Fruit fly (Drosophila melanogaster) whole organism, embryonic: ENCODE results near the gene CG33090.

Experiments
- Abd-B ChIP-seq: fragments of 200-800 bp; sonication (Bioruptor generic); optimal IDR thresholded peaks from 2 replicates; lab custom pipeline; 2018; ENCODE audit warnings: missing biosample characterization, mild to moderate bottlenecking, missing genetic modification characterization, moderate library complexity
- Atf6 ChIP-seq: fragments of 200-800 bp; sonication (Bioruptor generic); IDR thresholded peaks from 2 replicates; pipeline ENCODE4 v1.3.6; 2022; ENCODE audit warnings: missing biosample characterization, missing genetic modification characterization
- Bdp1 ChIP-seq: fragments of 200-800 bp; sonication (Bioruptor generic); optimal IDR thresholded peaks from 3 replicates; lab custom pipeline; 2016; ENCODE audit warnings: missing biosample characterization, missing genetic modification characterization
- CG10147 ChIP-seq: fragments of 200-800 bp; sonication (Bioruptor generic); optimal IDR thresholded peaks from 2 replicates; lab custom pipeline; 2019; ENCODE audit warnings: missing biosample characterization, mild to moderate bottlenecking, missing genetic modification characterization, moderate library complexity
- CG10959 ChIP-seq: fragments of 200-800 bp; sonication (Bioruptor generic); IDR thresholded peaks from 2 replicates; pipeline ENCODE4 v1.3.6; 2022; ENCODE audit warnings: missing biosample characterization, missing genetic modification characterization
- CG13424 ChIP-seq: fragments of 200-800 bp; sonication (Bioruptor generic); optimal IDR thresholded peaks from 2 replicates; lab custom pipeline; 2019; ENCODE audit warnings: missing biosample characterization, mild to moderate bottlenecking, missing genetic modification characterization, moderate library complexity
- CG14014 ChIP-seq: fragments of 200-800 bp; sonication (Bioruptor generic); IDR thresholded peaks from 2 replicates; pipeline ENCODE4 v1.3.6; 2022; ENCODE audit warnings: missing biosample characterization, missing genetic modification characterization
- CG14441 ChIP-seq: fragments of 200-800 bp; sonication (Bioruptor generic); IDR thresholded peaks from 2 replicates; pipeline ENCODE4 v1.3.6; 2022; ENCODE audit warnings: missing biosample characterization, missing genetic modification characterization
- CG14710 ChIP-seq: fragments of 200-800 bp; sonication (Bioruptor generic); optimal IDR thresholded peaks from 3 replicates; lab custom pipeline; 2019; ENCODE audit warnings: missing biosample characterization, mild to moderate bottlenecking, missing genetic modification characterization, moderate library complexity
- CG15479 ChIP-seq: fragments of 200-800 bp; sonication (Bioruptor generic); optimal IDR thresholded peaks from 3 replicates; lab custom pipeline; 2019; ENCODE audit warnings: missing biosample characterization, mild to moderate bottlenecking, missing genetic modification characterization, moderate library complexity
- CG15514 ChIP-seq: fragments of 200-800 bp; sonication (Bioruptor generic); optimal IDR thresholded peaks from 3 replicates; lab custom pipeline; 2017; ENCODE audit warnings: missing biosample characterization, missing genetic modification characterization, mild to moderate bottlenecking, moderate library complexity, missing genetic modification reagents
- CG16815 ChIP-seq: fragments of 200-800 bp; sonication (Bioruptor generic); optimal IDR thresholded peaks from 3 replicates; lab custom pipeline; 2017; ENCODE audit warnings: missing biosample characterization, mild to moderate bottlenecking, missing genetic modification characterization
- CG31441 ChIP-seq: fragments of 200-800 bp; sonication (Bioruptor generic); IDR thresholded peaks from 2 replicates; pipeline ENCODE4 v1.3.6; 2022; ENCODE audit warnings: missing biosample characterization, missing genetic modification characterization
- CG3838 ChIP-seq: fragments of 200-800 bp; sonication (Bioruptor generic); optimal IDR thresholded peaks from 3 replicates; lab custom pipeline; 2016; ENCODE audit warnings: missing biosample characterization, missing genetic modification characterization
- CG43689 ChIP-seq: fragments of 200-800 bp; sonication (Bioruptor generic); IDR thresholded peaks from 2 replicates; pipeline ENCODE4 v1.3.6; 2022; ENCODE audit warnings: missing biosample characterization, missing genetic modification characterization
- CG4854 ChIP-seq: fragments of 200-800 bp; sonication (Bioruptor generic); optimal IDR thresholded peaks from 2 replicates; lab custom pipeline; 2016; ENCODE audit warnings: missing biosample characterization, missing genetic modification characterization, inconsistent platforms
- CG6791 ChIP-seq: fragments of 200-800 bp; sonication (Bioruptor generic); IDR thresholded peaks from 3 replicates; pipeline ENCODE4 v1.3.6; 2022; ENCODE audit warnings: missing biosample characterization, missing genetic modification characterization; ENCODE audit not compliant: partially characterized antibody
- CG7271 ChIP-seq: fragments of 200-800 bp; sonication (Bioruptor generic); optimal IDR thresholded peaks from 2 replicates; lab custom pipeline; 2018; ENCODE audit warnings: missing biosample characterization, mild to moderate bottlenecking, missing genetic modification characterization, moderate library complexity
- CG8290 ChIP-seq, 3 experiments: fragments of 200-800 bp; sonication (Bioruptor generic); optimal IDR thresholded peaks; 2 replicates each; lab custom pipeline; 2016 to 2019; ENCODE audit warnings: missing biosample characterization in 3 of 3, missing genetic modification characterization in 3 of 3, mild to moderate bottlenecking in 2 of 3, moderate library complexity in 1 of 3
- CG8924 ChIP-seq: fragments of 200-800 bp; optimal IDR thresholded peaks from 3 replicates; lab custom pipeline; 2019; ENCODE audit warnings: missing biosample characterization, mild to moderate bottlenecking, missing genetic modification characterization, moderate library complexity
- CG9876 ChIP-seq: fragments of 200-800 bp; sonication (Bioruptor generic); optimal IDR thresholded peaks from 2 replicates; lab custom pipeline; 2016; ENCODE audit warnings: missing biosample characterization, missing genetic modification characterization
- Dll ChIP-seq: fragments of 200-800 bp; sonication (Bioruptor generic); IDR thresholded peaks from 4 replicates; pipeline ENCODE4 v1.3.6; 2022; ENCODE audit warnings: missing biosample characterization, missing genetic modification characterization; ENCODE audit not compliant: partially characterized antibody
- HmgZ ChIP-seq: fragments of 200-800 bp; sonication (Bioruptor generic); optimal IDR thresholded peaks from 2 replicates; lab custom pipeline; 2018; ENCODE audit warnings: missing biosample characterization, mild to moderate bottlenecking, missing genetic modification characterization
- Jarid2 ChIP-seq: fragments of 200-800 bp; sonication (Bioruptor generic); optimal IDR thresholded peaks from 3 replicates; lab custom pipeline; 2017; ENCODE audit warnings: mild to moderate bottlenecking, missing biosample characterization, missing genetic modification reagents, missing genetic modification characterization
- Nf-YB ChIP-seq: fragments of 200-800 bp; sonication (Bioruptor generic); optimal IDR thresholded peaks from 3 replicates; lab custom pipeline; 2019; ENCODE audit warnings: missing biosample characterization, mild to moderate bottlenecking, missing genetic modification characterization, moderate library complexity
- Pdp1 ChIP-seq, 2 experiments: fragments of 200-800 bp; sonication (Bioruptor generic); optimal IDR thresholded peaks; 3 replicates each; lab custom pipeline; 2016; ENCODE audit warnings: missing biosample characterization in 2 of 2, missing genetic modification characterization in 2 of 2, mild to moderate bottlenecking in 1 of 2, moderate library complexity in 1 of 2
- Ptx1 ChIP-seq: fragments of 200-800 bp; sonication (Bioruptor generic); IDR thresholded peaks from 2 replicates; pipeline ENCODE4 v1.3.6; 2022; ENCODE audit warnings: missing biosample characterization, missing genetic modification characterization
- Rx ChIP-seq: fragments of 200-800 bp; sonication (Bioruptor generic); IDR thresholded peaks from 2 replicates; pipeline ENCODE4 v1.3.6; 2022; ENCODE audit warnings: missing biosample characterization, missing genetic modification characterization
- Side ChIP-seq: fragments of 200-800 bp; sonication (Bioruptor generic); optimal IDR thresholded peaks from 2 replicates; lab custom pipeline; 2016; ENCODE audit warnings: missing biosample characterization, missing genetic modification characterization
- ato ChIP-seq: fragments of 200-800 bp; sonication (Bioruptor generic); IDR thresholded peaks from 2 replicates; pipeline ENCODE4 v1.3.6; 2022; ENCODE audit warnings: missing biosample characterization, missing genetic modification characterization; ENCODE audit not compliant: partially characterized antibody
- btn ChIP-seq: fragments of 200-800 bp; sonication (Bioruptor generic); optimal IDR thresholded peaks from 2 replicates; lab custom pipeline; 2016; ENCODE audit warnings: missing biosample characterization, missing genetic modification characterization
- ci ChIP-seq: fragments of 200-800 bp; sonication (Bioruptor generic); IDR thresholded peaks from 3 replicates; pipeline ENCODE4 v1.3.6; 2022; ENCODE audit warnings: missing biosample characterization, missing genetic modification characterization
- corto ChIP-seq: fragments of 200-800 bp; sonication (Bioruptor generic); optimal IDR thresholded peaks from 2 replicates; lab custom pipeline; 2016; ENCODE audit warnings: missing biosample characterization, mild to moderate bottlenecking, missing genetic modification characterization, moderate library complexity
- dmrt99B ChIP-seq: fragments of 200-800 bp; sonication (Bioruptor generic); optimal IDR thresholded peaks from 2 replicates; lab custom pipeline; 2018; ENCODE audit warnings: missing biosample characterization, mild to moderate bottlenecking, missing genetic modification characterization, moderate library complexity
- fd64A ChIP-seq: fragments of 200-800 bp; sonication (Bioruptor generic); optimal IDR thresholded peaks from 3 replicates; lab custom pipeline; 2018; ENCODE audit warnings: missing biosample characterization, mild to moderate bottlenecking, missing genetic modification characterization
- fd96Cb ChIP-seq: fragments of 200-800 bp; sonication (Bioruptor generic); optimal IDR thresholded peaks from 2 replicates; lab custom pipeline; 2018; ENCODE audit warnings: missing biosample characterization, mild to moderate bottlenecking, missing genetic modification characterization, moderate library complexity
- gce ChIP-seq: fragments of 200-800 bp; sonication (Bioruptor generic); IDR thresholded peaks from 3 replicates; pipeline ENCODE4 v1.3.6; 2022; ENCODE audit warnings: missing biosample characterization, missing genetic modification characterization
- gfzf ChIP-seq: fragments of 200-800 bp; sonication (Bioruptor generic); optimal IDR thresholded peaks from 2 replicates; lab custom pipeline; 2016; ENCODE audit warnings: missing biosample characterization, mild to moderate bottlenecking, missing genetic modification characterization, moderate library complexity
- gsb-n ChIP-seq: fragments of 200-800 bp; sonication (Bioruptor generic); optimal IDR thresholded peaks from 3 replicates; lab custom pipeline; 2018; ENCODE audit warnings: missing biosample characterization, mild to moderate bottlenecking, missing genetic modification characterization
- jing ChIP-seq: fragments of 200-800 bp; sonication (Bioruptor generic); optimal IDR thresholded peaks from 2 replicates; lab custom pipeline; 2018; ENCODE audit warnings: missing biosample characterization, mild to moderate bottlenecking, missing genetic modification characterization
- knrl ChIP-seq: fragments of 200-800 bp; sonication (Bioruptor generic); IDR thresholded peaks from 3 replicates; pipeline ENCODE4 v1.3.6; 2022; ENCODE audit warnings: missing biosample characterization, missing genetic modification characterization; ENCODE audit not compliant: partially characterized antibody
- oc ChIP-seq: fragments of 200-800 bp; sonication (Bioruptor generic); optimal IDR thresholded peaks from 2 replicates; lab custom pipeline; 2018; ENCODE audit warnings: missing biosample characterization, mild to moderate bottlenecking, missing genetic modification characterization, moderate library complexity
- row ChIP-seq: fragments of 200-800 bp; sonication (Bioruptor generic); IDR thresholded peaks from 3 replicates; pipeline ENCODE4 v1.3.6; 2022; ENCODE audit warnings: missing biosample characterization, missing genetic modification characterization
- shn ChIP-seq: fragments of 200-800 bp; sonication (Bioruptor generic); optimal IDR thresholded peaks from 3 replicates; lab custom pipeline; 2016; ENCODE audit warnings: missing biosample characterization, missing genetic modification characterization
- sim ChIP-seq: fragments of 200-800 bp; sonication (Bioruptor generic); IDR thresholded peaks from 2 replicates; pipeline ENCODE4 v1.3.6; 2022; ENCODE audit warnings: missing biosample characterization, missing genetic modification characterization
- stwl ChIP-seq: fragments of 200-800 bp; sonication (Bioruptor generic); optimal IDR thresholded peaks from 3 replicates; lab custom pipeline; 2018; ENCODE audit warnings: missing biosample characterization, mild to moderate bottlenecking, missing genetic modification characterization, moderate library complexity
- ttk ChIP-seq: fragments of 200-800 bp; sonication (Bioruptor generic); IDR thresholded peaks from 2 replicates; pipeline ENCODE4 v2.1.2; 2022; ENCODE audit warnings: missing biosample characterization, missing genetic modification characterization
- z ChIP-seq: fragments of 200-800 bp; sonication (Bioruptor generic); IDR thresholded peaks from 3 replicates; pipeline ENCODE4 v1.3.6; 2022; ENCODE audit warnings: missing biosample characterization, missing genetic modification characterization
- zfh2 ChIP-seq: fragments of 200-800 bp; sonication (Bioruptor generic); optimal IDR thresholded peaks from 2 replicates; lab custom pipeline; 2016; ENCODE audit warnings: missing biosample characterization, missing genetic modification characterization

CG33090 gene

dm6 chr2L:14372254-14372717, 38.3 kb downstream of the CG33090 start (continued):
- TF ChIP-seq gsb-n (tag; lab: Kevin White, UChicago): no peak
- TF ChIP-seq zfh2 (GFP tag; lab: Kevin White, UChicago): peak; percentile 56
- TF ChIP-seq Ptx1 (GFP tag; lab: Robert Waterston, UW): peak; percentile 89
- peak; percentile 21 for TF ChIP-seq CG10147
- TF ChIP-seq CG4854 (GFP tag; lab: Kevin White, UChicago): no peak
- peak; percentile 68; the same call in 1 of the 2 replicates for TF ChIP-seq Atf6 (GFP tag; lab: Robert Waterston, UW)
- TF ChIP-seq Abd-B (GFP tag; lab: Kevin White, UChicago): peak; percentile 71
- TF ChIP-seq knrl (GFP tag; lab: Robert Waterston, UW): no peak
- TF ChIP-seq CG14441 (GFP tag; lab: Robert Waterston, UW): peak; percentile 68
- no peak for TF ChIP-seq CG6791 (GFP tag; lab: Robert Waterston, UW)
- TF ChIP-seq btn: no peak
- TF ChIP-seq Nf-YB (GFP tag; lab: Kevin White, UChicago): peak; percentile 42
- no peak for TF ChIP-seq CG8290 (GFP tag; optimal IDR thresholded peaks at IDR 0.05; lab: Kevin White, UChicago)
- peak in 1 of 2 experiments; percentile 77 for TF ChIP-seq CG8290 (tag; optimal IDR thresholded peaks at IDR 0.05; lab: Kevin White, UChicago)
- no peak for TF ChIP-seq CG9876 (GFP tag; lab: Kevin White, UChicago)
- peak; percentile 31 for TF ChIP-seq shn (GFP tag; lab: Kevin White, UChicago)
- TF ChIP-seq CG15514 (GFP tag; lab: Kevin White, UChicago): peak; percentile 2
- TF ChIP-seq Side (GFP tag; lab: Kevin White, UChicago): peak; percentile 2
- TF ChIP-seq Jarid2 (GFP tag; lab: Kevin White, UChicago): peak; percentile 5
- TF ChIP-seq gce: peak; percentile 62; the same call in 1 of the 3 replicates
- no peak for TF ChIP-seq CG15479 (GFP tag; lab: Kevin White, UChicago)
- no peak for TF ChIP-seq sim (GFP tag; lab: Robert Waterston, UW)
- TF ChIP-seq CG7271 (tag; lab: Kevin White, UChicago): no peak
- TF ChIP-seq CG43689 (GFP tag; lab: Robert Waterston, UW): peak; percentile 82
- TF ChIP-seq CG14710 (tag; lab: Kevin White, UChicago): no peak
- TF ChIP-seq oc (tag; lab: Kevin White, UChicago): peak; percentile 79
- peak; percentile 83 for TF ChIP-seq CG14014 (GFP tag; lab: Robert Waterston, UW)
- peak; percentile 41; the same call in 1 of the 2 replicates for TF ChIP-seq Rx (GFP tag; lab: Robert Waterston, UW)
- no peak for TF ChIP-seq gfzf (GFP tag; lab: Kevin White, UChicago)
- TF ChIP-seq Bdp1 (GFP tag; lab: Kevin White, UChicago): peak; percentile 42
- no peak for TF ChIP-seq z (GFP tag; lab: Robert Waterston, UW)
- peak; percentile 89 for TF ChIP-seq CG13424 (tag; lab: Kevin White, UChicago)
- peak; percentile 86 for TF ChIP-seq row
- no peak for TF ChIP-seq ato
- no peak for TF ChIP-seq fd64A (GFP tag; lab: Kevin White, UChicago)
- no peak for TF ChIP-seq Dll
- TF ChIP-seq ci (GFP tag; lab: Robert Waterston, UW): peak; percentile 91
- TF ChIP-seq Pdp1 (GFP tag; optimal IDR thresholded peaks at IDR 0.05; lab: Kevin White, UChicago): peak; percentile 22 to 63
- no peak for TF ChIP-seq stwl (tag; lab: Kevin White, UChicago)
- TF ChIP-seq fd96Cb (tag; lab: Kevin White, UChicago): peak; percentile 28
- peak; percentile 52 for TF ChIP-seq jing (GFP tag; lab: Kevin White, UChicago)
- peak; percentile 55 for TF ChIP-seq HmgZ (tag; lab: Kevin White, UChicago)
- peak; percentile 85 for TF ChIP-seq CG8924
- TF ChIP-seq ttk (GFP tag; lab: Robert Waterston, UW): peak; percentile 80
- no peak for TF ChIP-seq CG10959 (GFP tag; lab: Robert Waterston, UW)
- TF ChIP-seq dmrt99B: peak; percentile 79
- TF ChIP-seq CG3838 (GFP tag; lab: Kevin White, UChicago): peak; percentile 35
- TF ChIP-seq CG16815 (GFP tag; lab: Kevin White, UChicago): no peak
- no peak for TF ChIP-seq corto (GFP tag; lab: Kevin White, UChicago)
- TF ChIP-seq CG31441 (GFP tag; lab: Robert Waterston, UW): peak; percentile 49
